Worm (Caenorhabditis elegans) whole organism, late embryonic: ENCODE data around the gene npr-25.
A peak's percentile ranks its signal among the peaks of the same experiment; 100 is the strongest.

Experiments
- C08G9.2 ChIP-seq: sonication (generic microtip); optimal IDR thresholded peaks from 2 replicates; lab custom pipeline; 2016; ENCODE audit warnings: mild to moderate bottlenecking, missing genetic modification characterization, moderate library complexity, missing compliant biosample characterization
- C38D4.7 ChIP-seq: fragments of 200-800 bp; sonication (Bioruptor generic); optimal IDR thresholded peaks from 2 replicates; lab custom pipeline; 2018; ENCODE audit warnings: mild to moderate bottlenecking, missing genetic modification characterization, moderate library complexity, missing compliant biosample characterization
- F13H6.1 ChIP-seq: sonication (generic microtip); optimal IDR thresholded peaks from 2 replicates; lab custom pipeline; 2016; ENCODE audit warnings: missing genetic modification characterization, missing compliant biosample characterization
- K09A11.1 ChIP-seq: sonication (generic microtip); optimal IDR thresholded peaks from 2 replicates; lab custom pipeline; 2017; ENCODE audit warnings: antibody characterized with exemption, mild to moderate bottlenecking, missing genetic modification characterization, missing compliant biosample characterization; ENCODE audit not compliant: insufficient read depth
- T23F11.4 ChIP-seq: fragments of 200-800 bp; sonication (Bioruptor generic); optimal IDR thresholded peaks from 2 replicates; lab custom pipeline; 2018; ENCODE audit warnings: mild to moderate bottlenecking, missing genetic modification characterization, missing compliant biosample characterization
- Y22D7AL.16 ChIP-seq: sonication (generic microtip); optimal IDR thresholded peaks from 2 replicates; lab custom pipeline; 2016; ENCODE audit warnings: missing genetic modification characterization, missing compliant biosample characterization
- ahr-1 ChIP-seq: sonication (generic microtip); optimal IDR thresholded peaks from 2 replicates; lab custom pipeline; 2016; ENCODE audit warnings: missing genetic modification characterization, missing compliant biosample characterization
- ama-1 ChIP-seq: fragments of 150-350 bp; optimal IDR thresholded peaks from 2 replicates; lab custom pipeline; 2014
- ceh-14 ChIP-seq: sonication (generic microtip); optimal IDR thresholded peaks from 2 replicates; lab custom pipeline; 2016; ENCODE audit warnings: missing genotype, missing genetic modification characterization, missing compliant biosample characterization
- ceh-19 ChIP-seq: fragments of 200-800 bp; sonication (Bioruptor generic); optimal IDR thresholded peaks from 2 replicates; lab custom pipeline; 2018; ENCODE audit warnings: mild to moderate bottlenecking, missing genetic modification characterization, missing compliant biosample characterization
- ceh-22 ChIP-seq: sonication (generic microtip); optimal IDR thresholded peaks from 2 replicates; lab custom pipeline; 2017; ENCODE audit warnings: missing biosample characterization, missing genetic modification characterization
- ceh-24 ChIP-seq: sonication (generic microtip); optimal IDR thresholded peaks from 2 replicates; lab custom pipeline; 2016; ENCODE audit warnings: mild to moderate bottlenecking, missing genetic modification characterization, missing compliant biosample characterization
- ceh-30 ChIP-seq: fragments of 150-350 bp; optimal IDR thresholded peaks from 2 replicates; lab custom pipeline; 2014; ENCODE audit warnings: missing biosample characterization, missing genetic modification characterization
- ceh-31 ChIP-seq: sonication (generic microtip); optimal IDR thresholded peaks from 2 replicates; lab custom pipeline; 2016; ENCODE audit warnings: missing genetic modification characterization, missing compliant biosample characterization
- ceh-34 ChIP-seq: sonication (generic microtip); optimal IDR thresholded peaks from 2 replicates; lab custom pipeline; 2016; ENCODE audit warnings: mild to moderate bottlenecking, missing genetic modification characterization, missing compliant biosample characterization
- ceh-6 ChIP-seq: fragments of 200-800 bp; sonication (Bioruptor generic); optimal IDR thresholded peaks from 2 replicates; lab custom pipeline; 2018; ENCODE audit warnings: mild to moderate bottlenecking, missing genetic modification characterization, missing compliant biosample characterization
- dmd-4 ChIP-seq: sonication (generic microtip); optimal IDR thresholded peaks from 2 replicates; lab custom pipeline; 2016; ENCODE audit warnings: borderline replicate concordance, missing genetic modification characterization, missing compliant biosample characterization
- dve-1 ChIP-seq: sonication (generic microtip); optimal IDR thresholded peaks from 2 replicates; lab custom pipeline; 2017; ENCODE audit warnings: antibody characterized with exemption, mild to moderate bottlenecking, missing genetic modification characterization, missing compliant biosample characterization
- elt-2 ChIP-seq: sonication (generic microtip); optimal IDR thresholded peaks from 2 replicates; lab custom pipeline; 2016; ENCODE audit warnings: missing genetic modification reagents, missing genetic modification characterization, missing compliant biosample characterization
- ets-4 ChIP-seq: sonication (generic microtip); optimal IDR thresholded peaks from 2 replicates; lab custom pipeline; 2016; ENCODE audit warnings: missing genetic modification characterization, missing compliant biosample characterization
- eyg-1 ChIP-seq: sonication (generic microtip); optimal IDR thresholded peaks from 2 replicates; lab custom pipeline; 2016; ENCODE audit warnings: missing genotype, missing genetic modification characterization, missing compliant biosample characterization
- fax-1 ChIP-seq: sonication (generic microtip); optimal IDR thresholded peaks from 2 replicates; lab custom pipeline; 2016; ENCODE audit warnings: missing genotype, missing genetic modification characterization, missing compliant biosample characterization
- fkh-10 ChIP-seq: fragments of 150-350 bp; optimal IDR thresholded peaks from 2 replicates; lab custom pipeline; 2014; ENCODE audit warnings: missing biosample characterization, missing genetic modification reagents, missing genetic modification characterization
- gmeb-2 ChIP-seq: sonication (generic microtip); optimal IDR thresholded peaks from 2 replicates; lab custom pipeline; 2016; ENCODE audit warnings: missing genetic modification characterization, inconsistent platforms, missing compliant biosample characterization
- hlh-13 ChIP-seq: fragments of 200-800 bp; sonication (Bioruptor generic); optimal IDR thresholded peaks from 2 replicates; lab custom pipeline; 2018; ENCODE audit warnings: mild to moderate bottlenecking, missing genetic modification characterization, missing compliant biosample characterization
- hlh-15 ChIP-seq: sonication (generic microtip); optimal IDR thresholded peaks from 2 replicates; lab custom pipeline; 2016; ENCODE audit warnings: missing genetic modification characterization, missing compliant biosample characterization
- hlh-6 ChIP-seq: sonication (generic microtip); optimal IDR thresholded peaks from 2 replicates; lab custom pipeline; 2016; ENCODE audit warnings: missing genotype, missing genetic modification characterization, missing compliant biosample characterization
- hlh-8 ChIP-seq: sonication (generic microtip); optimal IDR thresholded peaks from 2 replicates; lab custom pipeline; 2016; ENCODE audit warnings: missing genotype, missing genetic modification characterization, missing compliant biosample characterization
- lim-6 ChIP-seq: sonication (generic microtip); optimal IDR thresholded peaks from 2 replicates; lab custom pipeline; 2016; ENCODE audit warnings: missing genetic modification characterization, missing compliant biosample characterization
- lin-11 ChIP-seq: fragments of 200-800 bp; sonication (Bioruptor generic); optimal IDR thresholded peaks from 2 replicates; lab custom pipeline; 2018; ENCODE audit warnings: mild to moderate bottlenecking, missing genetic modification characterization, missing compliant biosample characterization
- madf-2 ChIP-seq: sonication (generic microtip); optimal IDR thresholded peaks from 2 replicates; lab custom pipeline; 2017; ENCODE audit warnings: missing genetic modification characterization, missing compliant biosample characterization
- mec-3 ChIP-seq: sonication (generic microtip); optimal IDR thresholded peaks from 2 replicates; lab custom pipeline; 2016; ENCODE audit warnings: borderline replicate concordance, missing genetic modification characterization, missing compliant biosample characterization
- nfya-1 ChIP-seq: sonication (generic microtip); optimal IDR thresholded peaks from 2 replicates; lab custom pipeline; 2017; ENCODE audit warnings: missing genetic modification characterization, mild to moderate bottlenecking, missing compliant biosample characterization, antibody characterized with exemption, moderate library complexity
- nhr-11 ChIP-seq: fragments of 150-350 bp; optimal IDR thresholded peaks from 2 replicates; lab custom pipeline; 2014; ENCODE audit warnings: missing biosample characterization, missing genetic modification characterization
- nhr-232 ChIP-seq: sonication (generic microtip); optimal IDR thresholded peaks from 2 replicates; lab custom pipeline; 2016; ENCODE audit warnings: missing genetic modification characterization, missing compliant biosample characterization
- npax-4 ChIP-seq: sonication (generic microtip); optimal IDR thresholded peaks from 2 replicates; lab custom pipeline; 2016; ENCODE audit warnings: missing genetic modification characterization, missing compliant biosample characterization
- pag-3 ChIP-seq: sonication (generic microtip); optimal IDR thresholded peaks from 2 replicates; lab custom pipeline; 2016; ENCODE audit warnings: missing compliant biosample characterization, missing genetic modification characterization, borderline replicate concordance
- pat-9 ChIP-seq: fragments of 200-800 bp; sonication (Bioruptor generic); optimal IDR thresholded peaks from 2 replicates; lab custom pipeline; 2018; ENCODE audit warnings: mild to moderate bottlenecking, missing genetic modification characterization, moderate library complexity, missing compliant biosample characterization
- pha-2 ChIP-seq: sonication (generic microtip); optimal IDR thresholded peaks from 2 replicates; lab custom pipeline; 2017; ENCODE audit warnings: mild to moderate bottlenecking, missing genetic modification characterization, missing compliant biosample characterization
- pqm-1 ChIP-seq: sonication (generic microtip); optimal IDR thresholded peaks from 2 replicates; lab custom pipeline; 2016; ENCODE audit warnings: missing genetic modification characterization, missing compliant biosample characterization
- pros-1 ChIP-seq: fragments of 150-350 bp; optimal IDR thresholded peaks from 2 replicates; lab custom pipeline; 2014; ENCODE audit warnings: missing biosample characterization, missing genetic modification reagents, missing genetic modification characterization
- sdc-2 ChIP-seq: sonication (generic microtip); optimal IDR thresholded peaks from 2 replicates; lab custom pipeline; 2016; ENCODE audit warnings: missing genotype, missing genetic modification characterization, missing compliant biosample characterization
- sox-2 ChIP-seq: fragments of 200-800 bp; sonication (Bioruptor generic); IDR thresholded peaks from 2 replicates; pipeline ENCODE4 v1.3.6; 2022; ENCODE audit warnings: missing genetic modification reagents, missing genetic modification characterization, missing compliant biosample characterization
- syd-9 ChIP-seq: sonication (generic microtip); optimal IDR thresholded peaks from 2 replicates; lab custom pipeline; 2016; ENCODE audit warnings: mild to moderate bottlenecking, missing genetic modification characterization, moderate library complexity, missing compliant biosample characterization
- tbx-7 ChIP-seq: sonication (generic microtip); optimal IDR thresholded peaks from 2 replicates; lab custom pipeline; 2016; ENCODE audit warnings: missing genotype, missing genetic modification characterization, missing compliant biosample characterization
- unc-3 ChIP-seq, 2 experiments: fragments of 200-800 bp in 1 of 2; sonication (Bioruptor generic) in 1 of 2; sonication (generic microtip) in 1 of 2; conservative IDR thresholded peaks in 1 of 2; optimal IDR thresholded peaks in 1 of 2; 2 replicates each; pipeline versions ENCODE4 v1.3.6 to Lab custom; 2016 to 2022; ENCODE audit warnings: missing compliant biosample characterization in 2 of 2, missing genetic modification characterization in 2 of 2, missing genetic modification reagents in 1 of 2
- unc-42 ChIP-seq: sonication (generic microtip); optimal IDR thresholded peaks from 2 replicates; lab custom pipeline; 2016; ENCODE audit warnings: missing genotype, missing genetic modification characterization, missing compliant biosample characterization
- zip-5 ChIP-seq: sonication (generic microtip); optimal IDR thresholded peaks from 2 replicates; lab custom pipeline; 2016; ENCODE audit warnings: missing genetic modification characterization, missing compliant biosample characterization

Gene npr-25

DNA sequence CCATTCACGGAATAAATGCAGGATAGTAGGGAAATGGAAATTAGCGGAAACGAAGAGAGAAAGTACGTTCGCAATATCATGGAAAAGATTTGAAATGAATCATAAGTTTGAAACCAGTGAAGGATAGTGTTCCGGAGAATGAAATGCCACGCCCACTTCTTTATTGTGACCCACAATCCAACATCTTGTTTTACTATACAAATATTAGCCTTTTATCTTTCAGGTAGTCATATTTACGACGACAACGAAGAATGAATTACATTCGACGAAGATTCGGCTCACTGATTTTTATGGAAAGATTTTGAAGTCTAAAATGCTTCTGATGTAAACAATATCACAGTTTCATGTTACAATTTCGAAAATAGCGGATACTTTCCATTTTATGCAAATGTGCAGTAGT lies 36.0 kb downstream of the npr-25 start, which contains the start of gene cutl-18:
cutl-18 (minus strand) TSS at position 101 of the 400 bp plus-strand sequence.
- no peak for TF ChIP-seq C08G9.2

DNA sequence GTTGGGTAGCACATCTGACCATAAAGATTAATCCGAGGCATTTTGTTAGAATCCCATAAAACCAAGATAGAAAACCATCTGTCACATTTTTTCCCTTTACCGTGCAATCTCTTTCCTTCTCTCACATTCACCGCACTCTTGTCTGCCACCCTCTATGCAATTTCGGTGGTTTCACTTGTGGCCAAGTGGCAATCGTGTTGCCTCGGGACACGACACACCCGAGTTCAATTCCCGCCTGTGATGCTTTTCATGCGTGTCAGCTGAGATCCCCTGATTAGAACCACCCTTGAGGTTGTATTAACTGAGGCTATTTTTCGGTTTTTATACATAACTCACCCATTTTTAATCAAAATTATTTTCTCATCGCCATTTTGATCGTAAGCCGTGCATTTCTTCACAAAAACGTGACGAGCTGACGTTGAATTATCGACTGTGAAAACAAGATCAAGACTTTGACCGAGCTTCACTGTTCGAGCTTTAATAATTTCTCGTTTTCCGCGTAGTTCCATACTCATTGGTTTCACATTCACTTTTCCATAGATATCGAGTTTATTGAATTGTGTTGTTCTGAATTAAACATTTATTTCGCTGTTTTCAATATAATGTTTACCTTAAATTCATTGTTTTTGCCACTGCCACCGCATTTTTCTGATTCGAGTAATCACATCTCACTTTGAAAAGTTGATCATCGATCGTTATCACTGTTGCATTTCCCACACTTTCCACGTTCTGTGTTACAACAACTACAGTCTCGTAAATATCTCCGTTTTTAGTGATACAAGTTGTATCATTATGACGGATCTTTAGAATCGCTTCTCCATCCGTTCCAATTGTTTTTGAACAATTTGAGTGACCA lies 38.5 kb downstream of the npr-25 start:
- TF ChIP-seq ceh-31 (tag; lab: Kevin White, UChicago) (peak; percentile 96), C38D4.7 (GFP tag; lab: Kevin White, UChicago) (peak; percentile 97), hlh-15 (tag; lab: Kevin White, UChicago) (peak; percentile 98), sdc-2 (peak; percentile 95), dve-1 (peak; percentile 99), ceh-34 (peak; percentile 99), sox-2 (peak; percentile 98), ceh-19 (GFP tag; lab: Kevin White, UChicago) (peak; percentile 99), lin-11 (tag; lab: Kevin White, UChicago) (peak; percentile 97), pqm-1 (tag; lab: Kevin White, UChicago) (peak; percentile 98), ceh-6 (GFP tag; lab: Kevin White, UChicago) (peak; percentile 100), hlh-6 (tag; lab: Kevin White, UChicago) (peak; percentile 100), pros-1 (tag; lab: Kevin White, UChicago) (peak; percentile 90), hlh-8 (tag; lab: Kevin White, UChicago) (peak; percentile 97), pag-3 (tag; lab: Kevin White, UChicago) (peak; percentile 92), tbx-7 (tag; lab: Kevin White, UChicago) (peak; percentile 77), K09A11.1 (peak; percentile 98), hlh-13 (GFP tag; lab: Kevin White, UChicago) (peak; percentile 99), eyg-1 (tag; lab: Kevin White, UChicago) (peak; percentile 98), ama-1 (lab: Kevin White, UChicago) (no peak), nfya-1 (tag; lab: Kevin White, UChicago) (peak; percentile 91), npax-4 (tag; lab: Kevin White, UChicago) (peak; percentile 97), lim-6 (tag; lab: Kevin White, UChicago) (peak; percentile 99), ahr-1 (peak; percentile 96), gmeb-2 (peak; percentile 99), T23F11.4 (GFP tag; lab: Kevin White, UChicago) (peak; percentile 100), dmd-4 (tag; lab: Kevin White, UChicago) (peak; percentile 98), C08G9.2 (peak; percentile 99), fkh-10 (GFP tag; lab: Kevin White, UChicago) (peak; percentile 85), ceh-14 (tag; lab: Kevin White, UChicago) (peak; percentile 99), ceh-22 (tag; lab: Kevin White, UChicago) (peak; percentile 97), unc-3 (GFP tag; conservative IDR thresholded peaks at IDR 0.05; lab: Robert Waterston, UW) (peak; percentile 99), unc-3 (tag; optimal IDR thresholded peaks at IDR 0.05; lab: Kevin White, UChicago) (peak; percentile 95), elt-2 (tag; lab: Kevin White, UChicago) (peak; percentile 100), ceh-30 (tag; lab: Kevin White, UChicago) (peak; percentile 96), madf-2 (tag; lab: Kevin White, UChicago) (peak; percentile 97), pha-2 (tag; lab: Kevin White, UChicago) (peak; percentile 96), mec-3 (tag; lab: Kevin White, UChicago) (peak; percentile 88), ceh-24 (tag; lab: Kevin White, UChicago) (peak; percentile 97), unc-42 (tag; lab: Kevin White, UChicago) (peak; percentile 86), nhr-232 (tag; lab: Kevin White, UChicago) (peak; percentile 99), fax-1 (tag; lab: Kevin White, UChicago) (peak; percentile 96), zip-5 (tag; lab: Kevin White, UChicago) (peak; percentile 90), Y22D7AL.16 (tag; lab: Kevin White, UChicago) (peak; percentile 99), F13H6.1 (tag; lab: Kevin White, UChicago) (peak; percentile 99), syd-9 (tag; lab: Kevin White, UChicago) (peak; percentile 97), ets-4 (tag; lab: Kevin White, UChicago) (peak; percentile 94), nhr-11 (no peak), pat-9 (tag; lab: Kevin White, UChicago) (peak; percentile 100)
